Worm (Caenorhabditis elegans): ENCODE data around the gene srd-63.
A peak's percentile ranks its signal among the peaks of the same experiment; 100 is the strongest.

srd-63 gene

DNA sequence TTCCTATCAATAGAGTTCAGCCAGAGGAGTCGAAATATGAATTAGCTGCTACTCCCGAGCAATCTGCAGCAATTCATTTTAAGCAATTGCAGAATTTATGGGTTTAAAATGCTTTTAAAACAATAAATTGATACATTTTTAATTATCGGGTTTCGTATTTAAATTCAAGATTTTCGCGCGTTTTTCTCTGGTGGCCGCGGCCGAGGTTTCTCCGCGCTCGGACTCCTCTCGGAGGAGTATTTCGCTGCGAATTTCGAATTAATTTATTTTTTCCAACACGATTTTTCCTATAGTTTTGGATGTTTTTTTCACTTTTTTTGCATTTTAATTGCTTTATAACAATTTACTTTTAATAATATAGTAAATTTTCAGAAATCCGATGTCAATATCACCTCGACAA lies 7.9 kb upstream of the srd-63 start, which contains the start of gene F13A7.14:
Gene F13A7.14 (plus strand): TSS at position 373 of the 400 bp plus-strand sequence.
- peak; percentile 41 for TF ChIP-seq elt-2 (tag; optimal IDR thresholded peaks at IDR 0.05)
- peak; percentile 81 for TF ChIP-seq nhr-23 (tag; optimal IDR thresholded peaks at IDR 0.05)
- no peak for TF ChIP-seq jun-1 (tag; optimal IDR thresholded peaks at IDR 0.05)
- TF ChIP-seq ceh-28 (tag; optimal IDR thresholded peaks at IDR 0.05): peak; percentile 16
- peak; percentile 45 for TF ChIP-seq nhr-25 (tag; optimal IDR thresholded peaks at IDR 0.05)
- TF ChIP-seq nhr-237 (tag; optimal IDR thresholded peaks at IDR 0.05): no peak
- TF ChIP-seq hmg-11 (tag; optimal IDR thresholded peaks at IDR 0.05): peak; percentile 63
- peak; percentile 76 for TF ChIP-seq lin-15B (tag; optimal IDR thresholded peaks at IDR 0.05)
- TF ChIP-seq R02D3.7 (tag; optimal IDR thresholded peaks at IDR 0.05): peak; percentile 59
- peak; percentile 83 for TF ChIP-seq nfya-1 (tag; optimal IDR thresholded peaks at IDR 0.05; ENCODE audit: insufficient read depth)
- TF ChIP-seq lin-39 (tag; optimal IDR thresholded peaks at IDR 0.05): peak; percentile 65
- TF ChIP-seq ztf-11 (tag; optimal IDR thresholded peaks at IDR 0.05): no peak
- TF ChIP-seq daf-12 (tag; optimal IDR thresholded peaks at IDR 0.05): no peak
- peak; percentile 26 for TF ChIP-seq pqm-1 (tag; optimal IDR thresholded peaks at IDR 0.05)
- peak; percentile 29 for TF ChIP-seq skn-1 (tag; optimal IDR thresholded peaks at IDR 0.05)
- TF ChIP-seq fkh-10 (GFP tag; optimal IDR thresholded peaks at IDR 0.05): peak; percentile 14
- TF ChIP-seq ztf-4 (tag; optimal IDR thresholded peaks at IDR 0.05): no peak
- no peak for TF ChIP-seq ZK546.5 (tag; optimal IDR thresholded peaks at IDR 0.05)
- TF ChIP-seq nhr-28 (tag; optimal IDR thresholded peaks at IDR 0.05): no peak
- TF ChIP-seq snpc-4 (tag; optimal IDR thresholded peaks at IDR 0.05): peak; percentile 88
- no peak for TF ChIP-seq nhr-67 (tag; optimal IDR thresholded peaks at IDR 0.05)
- peak; percentile 73 for TF ChIP-seq lsy-12 (tag; optimal IDR thresholded peaks at IDR 0.05)
- peak; percentile 90 for TF ChIP-seq nhr-43 (tag; optimal IDR thresholded peaks at IDR 0.05; ENCODE audit: poor library complexity, severe bottlenecking)
- TF ChIP-seq elt-1 (tag; optimal IDR thresholded peaks at IDR 0.05): peak; percentile 17
- TF ChIP-seq pha-4 (tag; optimal IDR thresholded peaks at IDR 0.05): peak; percentile 73

DNA sequence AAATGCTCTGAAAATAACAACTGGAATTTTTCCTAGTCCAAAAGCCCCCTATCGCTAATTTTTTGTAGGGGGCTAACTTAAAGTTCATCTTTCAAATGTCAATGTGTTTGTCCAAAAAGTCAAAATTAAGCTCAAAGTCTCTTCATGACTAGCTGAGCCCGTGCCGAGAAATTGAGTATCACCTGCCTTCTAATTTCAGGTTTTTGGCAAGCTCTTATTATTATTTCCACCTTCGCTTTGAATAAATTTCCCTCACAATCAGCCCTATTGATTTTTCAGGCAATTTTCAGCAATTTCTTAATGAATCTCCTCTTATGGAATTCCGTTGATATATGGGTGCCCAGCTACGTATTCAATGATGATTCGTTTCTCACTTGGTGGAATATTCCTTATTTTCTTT lies 5.8 kb upstream of the srd-63 start, which contains the start of gene sre-36:
Gene sre-36 (plus strand): TSS at position 301 of the 400 bp plus-strand sequence.
- no peak for TF ChIP-seq ztf-4 (tag; optimal IDR thresholded peaks at IDR 0.05)
- TF ChIP-seq snpc-4 (tag; optimal IDR thresholded peaks at IDR 0.05): no peak

DNA sequence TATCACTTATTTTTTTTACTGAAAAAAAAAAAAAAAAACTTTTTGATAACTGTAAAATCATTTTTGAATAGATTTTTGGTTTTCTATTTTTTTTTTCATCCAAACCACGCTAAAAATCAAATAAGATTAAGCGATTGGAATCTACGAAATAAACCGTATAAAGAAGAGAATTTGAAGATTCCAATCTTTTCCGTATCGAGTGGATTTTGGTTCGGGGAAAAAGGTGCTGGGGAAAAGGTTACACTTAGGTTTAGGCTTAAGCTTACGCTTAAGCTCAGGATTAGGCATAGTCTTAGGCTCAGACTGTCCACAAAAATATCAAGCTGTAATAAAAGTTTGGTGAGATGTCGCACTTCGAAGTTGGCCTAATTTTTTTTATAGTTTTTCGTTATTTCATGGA lies 2.1 kb upstream of the srd-63 start, which contains the start of gene F13A7.12:
Gene F13A7.12 (plus strand): TSS at position 301 of the 400 bp plus-strand sequence.
- TF ChIP-seq fkh-10 (GFP tag; optimal IDR thresholded peaks at IDR 0.05): no peak

DNA sequence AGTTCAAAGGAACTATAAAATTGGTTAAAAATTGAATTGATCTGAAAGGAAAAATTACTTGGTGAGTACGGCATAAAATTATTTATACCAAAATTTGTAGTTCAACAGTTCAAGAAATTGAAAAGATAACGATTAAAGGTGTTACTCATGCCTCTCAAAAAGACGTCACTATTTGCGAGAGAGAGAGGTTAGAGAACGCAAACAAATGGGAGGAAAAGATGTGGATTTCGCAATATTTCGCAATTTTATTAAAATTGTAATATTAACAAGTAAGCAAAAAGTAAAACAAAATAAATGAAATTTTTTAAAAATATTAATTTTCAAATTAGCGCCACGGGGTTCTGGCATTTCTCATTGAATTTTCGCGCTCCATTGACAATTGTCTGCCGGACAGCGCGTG lies 1.5 kb upstream of the srd-63 start, which contains the start of gene F13A7.11:
Gene F13A7.11 (minus strand): TSS at position 174 of the 400 bp plus-strand sequence.
- no peak for TF ChIP-seq nhr-25 (tag; optimal IDR thresholded peaks at IDR 0.05)
- TF ChIP-seq R02D3.7 (tag; optimal IDR thresholded peaks at IDR 0.05): no peak
- no peak for TF ChIP-seq daf-12 (tag; optimal IDR thresholded peaks at IDR 0.05)
- peak; percentile 36 for TF ChIP-seq jun-1 (tag; optimal IDR thresholded peaks at IDR 0.05)
- TF ChIP-seq zag-1 (tag; optimal IDR thresholded peaks at IDR 0.05): no peak
- TF ChIP-seq fkh-10 (GFP tag; optimal IDR thresholded peaks at IDR 0.05): no peak
- no peak for TF ChIP-seq egl-5 (tag; optimal IDR thresholded peaks at IDR 0.05)
- no peak for TF ChIP-seq lsy-12 (tag; optimal IDR thresholded peaks at IDR 0.05)
- no peak for TF ChIP-seq tbx-2 (tag; optimal IDR thresholded peaks at IDR 0.05)
- no peak for TF ChIP-seq nhr-67 (tag; optimal IDR thresholded peaks at IDR 0.05)
- TF ChIP-seq pha-4 (tag; optimal IDR thresholded peaks at IDR 0.05): peak; percentile 46
- TF ChIP-seq ztf-11 (tag; optimal IDR thresholded peaks at IDR 0.05): no peak
- TF ChIP-seq nhr-43 (tag; optimal IDR thresholded peaks at IDR 0.05; ENCODE audit: poor library complexity, severe bottlenecking): no peak
- no peak for TF ChIP-seq nhr-11 (tag; optimal IDR thresholded peaks at IDR 0.05)
- peak; percentile 8 for TF ChIP-seq ceh-28 (tag; optimal IDR thresholded peaks at IDR 0.05)
- peak; percentile 23 for TF ChIP-seq nhr-23 (tag; optimal IDR thresholded peaks at IDR 0.05)
- TF ChIP-seq lin-39 (tag; optimal IDR thresholded peaks at IDR 0.05): no peak
- no peak for TF ChIP-seq elt-3 (tag; optimal IDR thresholded peaks at IDR 0.05)
- no peak for TF ChIP-seq aly-2 (tag; optimal IDR thresholded peaks at IDR 0.05)
- no peak for TF ChIP-seq egl-27 (tag; optimal IDR thresholded peaks at IDR 0.05)
- TF ChIP-seq unc-39 (tag; optimal IDR thresholded peaks at IDR 0.05): no peak
- TF ChIP-seq nhr-237 (tag; optimal IDR thresholded peaks at IDR 0.05): no peak
- no peak for TF ChIP-seq eor-1 (tag; optimal IDR thresholded peaks at IDR 0.05)
- TF ChIP-seq ztf-4 (tag; optimal IDR thresholded peaks at IDR 0.05): no peak
- no peak for TF ChIP-seq elt-1 (tag; optimal IDR thresholded peaks at IDR 0.05)
- TF ChIP-seq nfya-1 (tag; optimal IDR thresholded peaks at IDR 0.05; ENCODE audit: insufficient read depth): no peak
- peak; percentile 86 for TF ChIP-seq pqm-1 (tag; optimal IDR thresholded peaks at IDR 0.05)
- TF ChIP-seq nhr-12 (tag; optimal IDR thresholded peaks at IDR 0.05): no peak
- peak; percentile 1 for TF ChIP-seq hmg-11 (tag; optimal IDR thresholded peaks at IDR 0.05)
- TF ChIP-seq fos-1 (tag; optimal IDR thresholded peaks at IDR 0.05): no peak
- no peak for TF ChIP-seq mml-1 (tag; optimal IDR thresholded peaks at IDR 0.05)
- TF ChIP-seq ceh-9 (tag; optimal IDR thresholded peaks at IDR 0.05): no peak
- TF ChIP-seq unc-62 (GFP tag; optimal IDR thresholded peaks at IDR 0.05): no peak
- peak; percentile 74 for TF ChIP-seq elt-2 (tag; optimal IDR thresholded peaks at IDR 0.05)
- no peak for TF ChIP-seq sea-2 (GFP tag; optimal IDR thresholded peaks at IDR 0.05)
- TF ChIP-seq nhr-77 (tag; optimal IDR thresholded peaks at IDR 0.05): no peak
- TF ChIP-seq snpc-4 (tag; optimal IDR thresholded peaks at IDR 0.05): no peak
- no peak for TF ChIP-seq ceh-82 (tag; optimal IDR thresholded peaks at IDR 0.05)
- no peak for TF ChIP-seq nhr-76 (tag; optimal IDR thresholded peaks at IDR 0.05)
- TF ChIP-seq skn-1 (tag; optimal IDR thresholded peaks at IDR 0.05): no peak
- no peak for TF ChIP-seq fkh-2 (tag; optimal IDR thresholded peaks at IDR 0.05)
